Fruit fly (Drosophila melanogaster) whole organism, adult: Measurements from ENCODE around the gene p-cup.

ENCODE experiments used
- CG11617 ChIP-seq: fragments of 200-800 bp; sonication (Bioruptor generic); optimal IDR thresholded peaks from 2 replicates; lab custom pipeline; 2017; ENCODE audit warnings: mild to moderate bottlenecking, missing biosample characterization, missing genetic modification reagents, missing genetic modification characterization
- CG12768 ChIP-seq: fragments of 200-800 bp; sonication (Bioruptor generic); optimal IDR thresholded peaks from 2 replicates; lab custom pipeline; 2017; ENCODE audit warnings: missing biosample characterization, missing genetic modification characterization, mild to moderate bottlenecking, moderate library complexity, missing genetic modification reagents
- CG14711 ChIP-seq: fragments of 200-800 bp; sonication (Bioruptor generic); optimal IDR thresholded peaks from 2 replicates; lab custom pipeline; 2018; ENCODE audit warnings: missing biosample characterization, mild to moderate bottlenecking, missing genetic modification characterization, moderate library complexity
- CG1620 ChIP-seq: fragments of 200-800 bp; sonication (Bioruptor generic); optimal IDR thresholded peaks from 2 replicates; lab custom pipeline; 2016; ENCODE audit warnings: missing biosample characterization, missing genetic modification characterization
- CG33017 ChIP-seq: fragments of 200-800 bp; sonication (Bioruptor generic); optimal IDR thresholded peaks from 2 replicates; lab custom pipeline; 2018; ENCODE audit warnings: missing biosample characterization, mild to moderate bottlenecking, missing genetic modification characterization, moderate library complexity
- CG5204 ChIP-seq: fragments of 200-800 bp; sonication (Bioruptor generic); optimal IDR thresholded peaks from 2 replicates; lab custom pipeline; 2016; ENCODE audit warnings: missing biosample characterization, missing genetic modification characterization
- CG7045 ChIP-seq: fragments of 200-800 bp; sonication (Bioruptor generic); optimal IDR thresholded peaks from 2 replicates; lab custom pipeline; 2017; ENCODE audit warnings: missing biosample characterization, mild to moderate bottlenecking, missing genetic modification characterization
- CG7101 ChIP-seq: fragments of 200-800 bp; sonication (Bioruptor generic); optimal IDR thresholded peaks from 2 replicates; lab custom pipeline; 2018; ENCODE audit warnings: missing biosample characterization, mild to moderate bottlenecking, missing genetic modification characterization, moderate library complexity
- Clk ChIP-seq: fragments of 200-800 bp; sonication (Bioruptor generic); optimal IDR thresholded peaks from 2 replicates; lab custom pipeline; 2017; ENCODE audit warnings: missing biosample characterization, missing genetic modification characterization
- Crg-1 ChIP-seq: fragments of 200-800 bp; sonication (Bioruptor generic); optimal IDR thresholded peaks from 2 replicates; lab custom pipeline; 2016; ENCODE audit warnings: missing biosample characterization, missing genetic modification characterization
- Hr96 ChIP-seq: fragments of 200-800 bp; sonication (Bioruptor generic); optimal IDR thresholded peaks from 2 replicates; lab custom pipeline; 2016; ENCODE audit warnings: missing biosample characterization, missing genetic modification characterization
- Mnt ChIP-seq: fragments of 200-800 bp; sonication (Bioruptor generic); optimal IDR thresholded peaks from 2 replicates; lab custom pipeline; 2016; ENCODE audit warnings: missing biosample characterization, mild to moderate bottlenecking, missing genetic modification characterization
- bab1 ChIP-seq: fragments of 200-800 bp; sonication (Bioruptor generic); optimal IDR thresholded peaks from 3 replicates; lab custom pipeline; 2019; ENCODE audit warnings: missing biosample characterization, mild to moderate bottlenecking, missing genetic modification characterization, moderate library complexity
- cic ChIP-seq: fragments of 200-800 bp; sonication (Bioruptor generic); optimal IDR thresholded peaks from 2 replicates; lab custom pipeline; 2017; ENCODE audit warnings: missing biosample characterization, mild to moderate bottlenecking, missing genetic modification characterization, moderate library complexity
- cnc ChIP-seq, 2 experiments: fragments of >200 bp; optimal IDR thresholded peaks; 2 replicates each; lab custom pipeline; 2017
- kay ChIP-seq: fragments of 200-800 bp; sonication (Bioruptor generic); peaks from one replicate; lab custom pipeline; 2016; ENCODE audit warnings: missing biosample characterization, missing genetic modification characterization, borderline replicate concordance
- ovo ChIP-seq: fragments of 200-800 bp; sonication (Bioruptor generic); optimal IDR thresholded peaks from 2 replicates; lab custom pipeline; 2016; ENCODE audit warnings: missing biosample characterization, missing genetic modification characterization
- pad ChIP-seq: fragments of 200-800 bp; sonication (Bioruptor generic); optimal IDR thresholded peaks from 3 replicates; lab custom pipeline; 2017; ENCODE audit warnings: missing biosample characterization, missing genetic modification characterization, mild to moderate bottlenecking, moderate library complexity, missing genetic modification reagents
- tj ChIP-seq: fragments of 200-800 bp; sonication (Bioruptor generic); optimal IDR thresholded peaks from 3 replicates; lab custom pipeline; 2017; ENCODE audit warnings: missing biosample characterization, mild to moderate bottlenecking, missing genetic modification characterization, moderate library complexity
- toe ChIP-seq: fragments of 200-800 bp; sonication (Bioruptor generic); optimal IDR thresholded peaks from 2 replicates; lab custom pipeline; 2016; ENCODE audit warnings: missing biosample characterization, missing genetic modification characterization

p-cup gene

dm6 chrX:17473879-17474278, 25.3 kb upstream of the p-cup start:
- TF ChIP-seq kay (GFP tag; lab: Kevin White, UChicago): no peak
- no peak for TF ChIP-seq Crg-1 (GFP tag; lab: Kevin White, UChicago)
- TF ChIP-seq CG1620 (GFP tag; lab: Kevin White, UChicago): no peak
- no peak for TF ChIP-seq cic (GFP tag; lab: Kevin White, UChicago)
- no peak for TF ChIP-seq Hr96
- TF ChIP-seq CG12768 (GFP tag; lab: Kevin White, UChicago): no peak

dm6 chrX:17472930-17473668, 24.5 kb upstream of the p-cup start:
- TF ChIP-seq cnc (optimal IDR thresholded peaks at IDR 0.05; lab: Kevin White, UChicago) (no peak), Crg-1 (GFP tag; lab: Kevin White, UChicago) (peak; percentile 44)

- TF ChIP-seq Mnt (GFP tag; lab: Kevin White, UChicago) (no peak), CG7045 (GFP tag; lab: Kevin White, UChicago) (no peak), CG14711 (tag; lab: Kevin White, UChicago) (no peak), CG11617 (GFP tag; lab: Kevin White, UChicago) (no peak), Crg-1 (GFP tag; lab: Kevin White, UChicago) (no peak), pad (GFP tag; lab: Kevin White, UChicago) (no peak), bab1 (GFP tag; lab: Kevin White, UChicago) (no peak), tj (GFP tag; lab: Kevin White, UChicago) (no peak), kay (GFP tag; lab: Kevin White, UChicago) (no peak), ovo (no peak), CG5204 (no peak), toe (GFP tag; lab: Kevin White, UChicago) (no peak), CG33017 (tag; lab: Kevin White, UChicago) (no peak), cic (GFP tag; lab: Kevin White, UChicago) (no peak), CG1620 (GFP tag; lab: Kevin White, UChicago) (no peak), CG12768 (GFP tag; lab: Kevin White, UChicago) (no peak), CG7101 (tag; lab: Kevin White, UChicago) (no peak), Clk (no peak)
Measured at dm6 chrX:17472467-17472866, 23.9 kb upstream of the p-cup start.

- no peak for TF ChIP-seq CG11617 (GFP tag; lab: Kevin White, UChicago)
- TF ChIP-seq CG7045 (GFP tag; lab: Kevin White, UChicago): no peak
- TF ChIP-seq Hr96: no peak
- TF ChIP-seq Crg-1 (GFP tag; lab: Kevin White, UChicago): no peak
- TF ChIP-seq kay (GFP tag; lab: Kevin White, UChicago): no peak
- no peak for TF ChIP-seq CG12768 (GFP tag; lab: Kevin White, UChicago)
- no peak for TF ChIP-seq CG5204
- no peak for TF ChIP-seq Mnt (GFP tag; lab: Kevin White, UChicago)
- no peak for TF ChIP-seq tj (GFP tag; lab: Kevin White, UChicago)
Measured at dm6 chrX:17471584-17471983, 23.0 kb upstream of the p-cup start.

dm6 chrX:17465523-17465922, 16.9 kb upstream of the p-cup start:
- TF ChIP-seq Clk (no peak), tj (GFP tag; lab: Kevin White, UChicago) (no peak), CG14711 (tag; lab: Kevin White, UChicago) (no peak), CG33017 (tag; lab: Kevin White, UChicago) (no peak), CG7101 (tag; lab: Kevin White, UChicago) (no peak), kay (GFP tag; lab: Kevin White, UChicago) (no peak), CG12768 (GFP tag; lab: Kevin White, UChicago) (no peak), CG7045 (GFP tag; lab: Kevin White, UChicago) (no peak), pad (GFP tag; lab: Kevin White, UChicago) (no peak), bab1 (GFP tag; lab: Kevin White, UChicago) (no peak), cic (GFP tag; lab: Kevin White, UChicago) (no peak), CG11617 (GFP tag; lab: Kevin White, UChicago) (no peak)

dm6 chrX:17455829-17456460, 7.4 kb upstream of the p-cup start:
- no peak for TF ChIP-seq CG11617 (GFP tag; lab: Kevin White, UChicago)
- peak; percentile 6 for TF ChIP-seq bab1 (GFP tag; lab: Kevin White, UChicago)

dm6 chrX:17452443-17452842, 3.9 kb upstream of the p-cup start, which contains the start of gene CG8568:
Gene CG8568, minus strand, starts transcription at chrX:17452543.
- TF ChIP-seq Mnt (GFP tag; lab: Kevin White, UChicago): no peak
- no peak for TF ChIP-seq cnc (optimal IDR thresholded peaks at IDR 0.05; lab: Kevin White, UChicago)
- TF ChIP-seq CG7045 (GFP tag; lab: Kevin White, UChicago): no peak
- no peak for TF ChIP-seq Crg-1 (GFP tag; lab: Kevin White, UChicago)
- no peak for TF ChIP-seq Clk
- no peak for TF ChIP-seq kay (GFP tag; lab: Kevin White, UChicago)
- TF ChIP-seq cic (GFP tag; lab: Kevin White, UChicago): no peak
- TF ChIP-seq CG14711 (tag; lab: Kevin White, UChicago): no peak
- TF ChIP-seq CG1620 (GFP tag; lab: Kevin White, UChicago): no peak
- no peak for TF ChIP-seq ovo
- TF ChIP-seq Hr96: no peak
- no peak for TF ChIP-seq CG33017 (tag; lab: Kevin White, UChicago)
- TF ChIP-seq CG5204: no peak
- no peak for TF ChIP-seq pad (GFP tag; lab: Kevin White, UChicago)
- TF ChIP-seq tj (GFP tag; lab: Kevin White, UChicago): no peak
- no peak for TF ChIP-seq CG12768 (GFP tag; lab: Kevin White, UChicago)
- no peak for TF ChIP-seq CG7101 (tag; lab: Kevin White, UChicago)
